Worm (Caenorhabditis elegans): Measurements from ENCODE around the gene zgpa-1.

- no peak for TF ChIP-seq unc-62 (GFP tag; optimal IDR thresholded peaks at IDR 0.05)
- TF ChIP-seq aly-2 (tag; optimal IDR thresholded peaks at IDR 0.05) = no peak
- no peak for TF ChIP-seq ama-1 (optimal IDR thresholded peaks at IDR 0.05)
- TF ChIP-seq lin-39 (tag; optimal IDR thresholded peaks at IDR 0.05) = no peak
- no peak for TF ChIP-seq ceh-9 (tag; optimal IDR thresholded peaks at IDR 0.05)
- no peak for TF ChIP-seq skn-1 (tag; optimal IDR thresholded peaks at IDR 0.05)
- no peak for TF ChIP-seq unc-39 (tag; optimal IDR thresholded peaks at IDR 0.05)
- no peak for TF ChIP-seq nhr-67 (tag; optimal IDR thresholded peaks at IDR 0.05)
These were observed 22.4 kb downstream of the zgpa-1 start for ce11 chrIV:7790151-7790691.

All from whole organism, L3 larva.